Fruit fly (Drosophila melanogaster) whole organism, adult: ENCODE results near the gene Oseg2.

Source experiments
- CG11617 ChIP-seq: fragments of 200-800 bp; sonication (Bioruptor generic); optimal IDR thresholded peaks from 2 replicates; lab custom pipeline; 2017; ENCODE audit warnings: mild to moderate bottlenecking, missing biosample characterization, missing genetic modification reagents, missing genetic modification characterization
- CG12768 ChIP-seq: fragments of 200-800 bp; sonication (Bioruptor generic); optimal IDR thresholded peaks from 2 replicates; lab custom pipeline; 2017; ENCODE audit warnings: missing biosample characterization, missing genetic modification characterization, mild to moderate bottlenecking, moderate library complexity, missing genetic modification reagents
- CG14711 ChIP-seq: fragments of 200-800 bp; sonication (Bioruptor generic); optimal IDR thresholded peaks from 2 replicates; lab custom pipeline; 2018; ENCODE audit warnings: missing biosample characterization, mild to moderate bottlenecking, missing genetic modification characterization, moderate library complexity
- CG1620 ChIP-seq: fragments of 200-800 bp; sonication (Bioruptor generic); optimal IDR thresholded peaks from 2 replicates; lab custom pipeline; 2016; ENCODE audit warnings: missing biosample characterization, missing genetic modification characterization
- CG33017 ChIP-seq: fragments of 200-800 bp; sonication (Bioruptor generic); optimal IDR thresholded peaks from 2 replicates; lab custom pipeline; 2018; ENCODE audit warnings: missing biosample characterization, mild to moderate bottlenecking, missing genetic modification characterization, moderate library complexity
- CG5204 ChIP-seq: fragments of 200-800 bp; sonication (Bioruptor generic); optimal IDR thresholded peaks from 2 replicates; lab custom pipeline; 2016; ENCODE audit warnings: missing biosample characterization, missing genetic modification characterization
- CG7045 ChIP-seq: fragments of 200-800 bp; sonication (Bioruptor generic); optimal IDR thresholded peaks from 2 replicates; lab custom pipeline; 2017; ENCODE audit warnings: missing biosample characterization, mild to moderate bottlenecking, missing genetic modification characterization
- CG7101 ChIP-seq: fragments of 200-800 bp; sonication (Bioruptor generic); optimal IDR thresholded peaks from 2 replicates; lab custom pipeline; 2018; ENCODE audit warnings: missing biosample characterization, mild to moderate bottlenecking, missing genetic modification characterization, moderate library complexity
- Clk ChIP-seq: fragments of 200-800 bp; sonication (Bioruptor generic); optimal IDR thresholded peaks from 2 replicates; lab custom pipeline; 2017; ENCODE audit warnings: missing biosample characterization, missing genetic modification characterization
- Crg-1 ChIP-seq: fragments of 200-800 bp; sonication (Bioruptor generic); optimal IDR thresholded peaks from 2 replicates; lab custom pipeline; 2016; ENCODE audit warnings: missing biosample characterization, missing genetic modification characterization
- Hr96 ChIP-seq: fragments of 200-800 bp; sonication (Bioruptor generic); optimal IDR thresholded peaks from 2 replicates; lab custom pipeline; 2016; ENCODE audit warnings: missing biosample characterization, missing genetic modification characterization
- Mnt ChIP-seq: fragments of 200-800 bp; sonication (Bioruptor generic); optimal IDR thresholded peaks from 2 replicates; lab custom pipeline; 2016; ENCODE audit warnings: missing biosample characterization, mild to moderate bottlenecking, missing genetic modification characterization
- bab1 ChIP-seq: fragments of 200-800 bp; sonication (Bioruptor generic); optimal IDR thresholded peaks from 3 replicates; lab custom pipeline; 2019; ENCODE audit warnings: missing biosample characterization, mild to moderate bottlenecking, missing genetic modification characterization, moderate library complexity
- cic ChIP-seq: fragments of 200-800 bp; sonication (Bioruptor generic); optimal IDR thresholded peaks from 2 replicates; lab custom pipeline; 2017; ENCODE audit warnings: missing biosample characterization, mild to moderate bottlenecking, missing genetic modification characterization, moderate library complexity
- cnc ChIP-seq, 2 experiments: fragments of >200 bp; optimal IDR thresholded peaks; 2 replicates each; lab custom pipeline; 2017
- kay ChIP-seq: fragments of 200-800 bp; sonication (Bioruptor generic); peaks from one replicate; lab custom pipeline; 2016; ENCODE audit warnings: missing biosample characterization, missing genetic modification characterization, borderline replicate concordance
- ovo ChIP-seq: fragments of 200-800 bp; sonication (Bioruptor generic); optimal IDR thresholded peaks from 2 replicates; lab custom pipeline; 2016; ENCODE audit warnings: missing biosample characterization, missing genetic modification characterization
- pad ChIP-seq: fragments of 200-800 bp; sonication (Bioruptor generic); optimal IDR thresholded peaks from 3 replicates; lab custom pipeline; 2017; ENCODE audit warnings: missing biosample characterization, missing genetic modification characterization, mild to moderate bottlenecking, moderate library complexity, missing genetic modification reagents
- tj ChIP-seq: fragments of 200-800 bp; sonication (Bioruptor generic); optimal IDR thresholded peaks from 3 replicates; lab custom pipeline; 2017; ENCODE audit warnings: missing biosample characterization, mild to moderate bottlenecking, missing genetic modification characterization, moderate library complexity
- toe ChIP-seq: fragments of 200-800 bp; sonication (Bioruptor generic); optimal IDR thresholded peaks from 2 replicates; lab custom pipeline; 2016; ENCODE audit warnings: missing biosample characterization, missing genetic modification characterization

Gene Oseg2

DNA sequence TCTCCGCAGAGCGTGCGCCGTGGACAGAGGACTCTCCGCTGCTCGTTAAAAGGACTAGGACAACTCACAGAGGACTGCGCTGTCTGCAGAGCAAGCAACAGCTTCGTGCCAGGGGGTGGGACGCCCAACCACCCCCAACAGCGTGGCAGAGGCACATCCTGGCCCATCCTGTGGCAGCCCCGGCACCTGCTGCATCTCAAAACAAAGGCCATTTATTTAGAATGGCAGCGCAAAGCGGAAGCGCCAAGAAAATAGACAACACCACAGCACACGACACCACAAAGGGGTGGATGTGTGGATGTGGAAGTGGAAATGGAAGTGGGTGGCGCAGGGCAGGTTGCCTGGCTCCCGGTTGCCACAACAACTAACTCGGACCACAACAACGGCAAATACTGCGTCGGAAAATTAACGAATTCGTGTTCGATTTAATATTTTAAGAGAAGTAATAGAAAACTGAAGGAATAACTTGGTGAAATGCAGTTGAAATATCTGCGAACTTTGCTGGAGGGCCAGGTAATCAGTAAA is at the start of gene Oseg2:
Oseg2 (plus strand) TSS at position 475 of the 525 bp plus-strand sequence.
- TF ChIP-seq CG5204: no peak

DNA sequence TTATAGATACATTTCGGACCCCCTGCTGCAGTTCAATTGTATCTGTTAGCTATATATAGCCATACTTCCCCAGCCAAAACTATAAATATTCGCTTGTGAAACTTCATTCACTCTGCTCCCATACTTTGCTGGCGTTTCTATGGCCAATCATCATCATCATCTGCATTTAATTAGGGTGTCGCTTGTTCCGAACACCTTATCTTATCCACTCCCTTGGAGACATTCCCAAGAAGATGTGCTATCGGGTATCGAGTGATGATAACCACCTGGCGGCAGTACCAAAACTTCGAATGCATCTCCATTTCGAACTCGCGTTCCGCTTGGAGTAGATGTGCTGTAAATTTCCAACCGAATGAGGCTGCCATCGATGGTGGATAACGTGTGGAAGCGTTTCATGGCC is 43.8 kb upstream of the Oseg2 start, which contains the start of gene CG13810:
CG13810 (plus strand) TSS at position 301 of the 400 bp plus-strand sequence.
- TF ChIP-seq CG7101 (tag; lab: Kevin White, UChicago): no peak
- no peak for TF ChIP-seq CG12768 (GFP tag; lab: Kevin White, UChicago)
- no peak for TF ChIP-seq Clk
- no peak for TF ChIP-seq Hr96 (GFP tag; lab: Kevin White, UChicago)
- TF ChIP-seq CG14711 (tag; lab: Kevin White, UChicago): no peak
- no peak for TF ChIP-seq ovo (GFP tag; lab: Kevin White, UChicago)
- TF ChIP-seq Mnt: no peak
- no peak for TF ChIP-seq Crg-1 (GFP tag; lab: Kevin White, UChicago)
- no peak for TF ChIP-seq pad (GFP tag; lab: Kevin White, UChicago)
- no peak for TF ChIP-seq CG5204
- TF ChIP-seq bab1 (GFP tag; lab: Kevin White, UChicago): no peak
- TF ChIP-seq CG33017 (tag; lab: Kevin White, UChicago): no peak
- TF ChIP-seq cnc (optimal IDR thresholded peaks at IDR 0.05; lab: Kevin White, UChicago): no peak
- TF ChIP-seq CG1620 (GFP tag; lab: Kevin White, UChicago): no peak

DNA sequence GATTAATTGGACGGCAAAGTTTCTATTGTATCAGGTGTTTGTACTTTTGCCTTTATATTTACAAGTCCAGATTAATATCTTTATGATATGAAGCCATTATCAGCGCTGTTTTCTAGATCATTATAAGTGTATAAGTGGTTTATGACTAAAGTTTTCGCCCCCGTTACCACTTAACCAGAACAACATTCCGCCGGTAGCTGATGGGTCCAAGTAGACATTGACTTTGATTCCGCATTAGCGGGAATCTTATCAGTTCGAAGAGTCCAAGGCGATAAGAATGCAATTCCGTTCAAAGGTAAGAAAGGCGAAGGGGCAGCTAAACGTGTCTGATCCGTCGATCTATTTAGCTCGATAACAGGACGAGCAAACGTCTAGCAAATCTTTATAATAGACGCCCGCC is 37.9 kb upstream of the Oseg2 start:
- peak; percentile 22 for TF ChIP-seq cic (GFP tag; lab: Kevin White, UChicago)
- TF ChIP-seq tj (GFP tag; lab: Kevin White, UChicago): no peak

DNA sequence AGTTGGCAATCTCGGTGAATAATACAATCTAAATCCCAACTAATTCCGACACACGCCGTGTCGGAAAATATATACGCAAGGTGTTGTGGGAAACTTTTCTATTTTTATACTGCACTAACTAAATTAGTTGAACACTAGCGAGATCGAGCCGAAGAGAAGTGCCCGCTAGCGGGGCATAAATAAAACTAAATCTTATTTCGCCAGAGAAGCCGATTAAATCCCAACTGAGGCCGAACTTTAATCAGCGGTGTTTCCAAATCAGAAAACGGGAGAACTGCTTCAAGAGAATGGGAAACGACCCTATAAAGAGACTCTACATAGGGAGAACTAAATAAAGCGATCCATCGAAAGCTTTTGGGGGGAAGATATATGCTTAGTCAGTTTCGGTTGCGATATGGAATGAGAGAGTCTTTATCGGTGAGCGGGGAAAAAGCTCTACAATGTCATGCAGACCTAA is 37.4 kb upstream of the Oseg2 start, which contains the start of gene CG5707:
CG5707 (minus strand) TSS at position 228 of the 457 bp plus-strand sequence.
- no peak for TF ChIP-seq Crg-1 (GFP tag; lab: Kevin White, UChicago)
- TF ChIP-seq Clk: no peak
- TF ChIP-seq CG12768 (GFP tag; lab: Kevin White, UChicago): peak; percentile 35
- peak; percentile 57 for TF ChIP-seq tj (GFP tag; lab: Kevin White, UChicago)
- peak in 1 of 2 experiments; percentile 54 for TF ChIP-seq cnc (optimal IDR thresholded peaks at IDR 0.05; lab: Kevin White, UChicago)
- no peak for TF ChIP-seq cic (GFP tag; lab: Kevin White, UChicago)
- TF ChIP-seq CG1620 (GFP tag; lab: Kevin White, UChicago): no peak
- TF ChIP-seq CG7101 (tag; lab: Kevin White, UChicago): peak; percentile 35
- TF ChIP-seq Hr96 (GFP tag; lab: Kevin White, UChicago): peak; percentile 35
- no peak for TF ChIP-seq CG7045 (GFP tag; lab: Kevin White, UChicago)
- peak; percentile 15 for TF ChIP-seq CG14711 (tag; lab: Kevin White, UChicago)
- TF ChIP-seq toe (GFP tag; lab: Kevin White, UChicago): peak; percentile 38
- no peak for TF ChIP-seq ovo (GFP tag; lab: Kevin White, UChicago)
- TF ChIP-seq Mnt: peak; percentile 45
- TF ChIP-seq kay (GFP tag; lab: Kevin White, UChicago): peak; percentile 82
- peak; percentile 10 for TF ChIP-seq bab1 (GFP tag; lab: Kevin White, UChicago)
- TF ChIP-seq CG33017 (tag; lab: Kevin White, UChicago): no peak
- peak; percentile 39 for TF ChIP-seq CG11617
- TF ChIP-seq pad (GFP tag; lab: Kevin White, UChicago): peak; percentile 53
- peak; percentile 16 for TF ChIP-seq CG5204

DNA sequence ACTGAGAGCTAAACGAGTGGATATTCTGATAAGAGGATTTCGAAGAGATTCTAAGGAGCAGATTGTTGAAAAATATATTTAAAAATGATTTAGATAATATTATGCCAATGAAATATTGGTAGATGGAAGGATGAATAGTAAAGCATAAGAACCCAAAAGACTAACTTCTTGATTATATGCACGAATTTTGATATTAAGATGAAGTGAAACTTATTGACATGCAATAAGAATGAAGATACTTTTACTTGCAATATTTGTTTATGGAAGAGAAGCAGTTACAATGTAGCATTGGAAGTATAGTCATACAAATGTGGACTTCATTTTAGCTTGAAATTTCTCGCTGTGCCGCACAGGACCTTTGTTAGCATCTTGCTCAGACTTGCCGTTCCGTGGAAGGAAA is 32.7 kb upstream of the Oseg2 start, which contains the start of gene CG8960:
CG8960 (plus strand) TSS at position 301 of the 400 bp plus-strand sequence.
- no peak for TF ChIP-seq bab1 (GFP tag; lab: Kevin White, UChicago)
- TF ChIP-seq CG11617: no peak

DNA sequence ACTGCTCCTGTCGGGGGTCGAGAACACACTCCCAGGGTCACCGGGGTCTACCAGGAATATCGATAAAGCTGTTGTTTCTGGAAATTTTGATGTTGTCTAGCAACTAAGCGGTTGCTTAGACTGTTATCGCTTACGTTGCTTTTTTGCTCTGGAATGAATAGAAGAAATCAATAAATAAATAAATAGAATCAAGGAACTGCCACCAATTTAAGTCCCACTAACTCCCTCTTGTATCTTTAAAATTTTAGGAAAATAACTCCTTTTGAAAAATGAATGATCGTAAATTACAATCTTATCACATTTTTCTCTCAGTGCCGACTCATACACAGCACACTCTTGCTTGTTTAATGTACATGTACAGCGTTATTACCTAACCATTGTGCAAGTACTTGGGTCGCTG is 17.0 kb upstream of the Oseg2 start, which contains the start of gene CG15878:
CG15878 (minus strand) TSS at position 101 of the 400 bp plus-strand sequence.
- TF ChIP-seq bab1 (GFP tag; lab: Kevin White, UChicago) (no peak), CG33017 (tag; lab: Kevin White, UChicago) (no peak), CG7101 (tag; lab: Kevin White, UChicago) (no peak), toe (GFP tag; lab: Kevin White, UChicago) (no peak), CG11617 (no peak)

DNA sequence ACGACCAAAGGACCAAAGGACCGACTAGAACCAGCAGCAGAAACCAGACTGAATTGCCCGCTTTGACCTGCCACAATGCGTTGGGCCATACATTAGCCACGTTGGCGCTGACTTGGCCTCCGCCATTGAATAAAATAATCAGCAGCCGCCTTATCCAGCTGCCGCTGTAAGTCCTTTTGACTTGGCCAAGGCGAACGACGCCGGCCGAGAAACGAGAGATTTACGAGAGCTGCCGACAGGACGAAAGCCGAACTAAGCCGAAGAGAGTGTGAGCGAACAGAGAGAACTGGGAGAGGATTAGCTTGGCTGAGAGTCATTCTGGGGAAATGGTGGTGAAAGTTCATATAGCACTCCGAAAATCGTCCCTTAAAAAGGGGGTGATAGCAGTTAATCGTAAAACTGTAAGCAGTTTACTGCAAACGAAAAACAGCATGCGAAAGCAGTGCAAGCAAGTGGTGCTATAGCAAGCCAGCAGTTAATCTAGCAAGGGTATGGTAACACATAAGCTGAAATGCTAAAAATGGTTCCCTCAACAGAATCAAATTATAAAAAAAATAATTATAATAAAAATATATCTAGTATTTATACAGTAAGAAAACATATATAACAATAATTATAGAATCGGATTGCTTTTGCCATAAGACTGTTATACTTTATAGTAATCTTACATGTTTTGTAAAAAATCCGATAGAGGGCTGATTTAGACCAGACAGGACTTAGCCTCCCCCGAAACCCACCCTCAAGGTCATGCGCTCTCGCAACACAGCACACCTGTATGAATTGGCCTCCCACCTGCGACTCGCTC is 877 bp upstream of the Oseg2 start:
- no peak for TF ChIP-seq kay (GFP tag; lab: Kevin White, UChicago)
- no peak for TF ChIP-seq CG14711 (tag; lab: Kevin White, UChicago)
- TF ChIP-seq Hr96 (GFP tag; lab: Kevin White, UChicago): no peak
- no peak for TF ChIP-seq Crg-1 (GFP tag; lab: Kevin White, UChicago)
- peak; percentile 97 for TF ChIP-seq pad (GFP tag; lab: Kevin White, UChicago)
- TF ChIP-seq Mnt: no peak
